Worm (Caenorhabditis elegans) whole organism, early embryonic: Measurements from ENCODE around the gene T13G4.7.

ENCODE experiments used
- B0310.2 ChIP-seq: sonication (generic microtip); optimal IDR thresholded peaks from 2 replicates; lab custom pipeline; 2016; ENCODE audit warnings: mild to moderate bottlenecking, missing genetic modification characterization, missing compliant biosample characterization
- F13C5.2 ChIP-seq: sonication (generic microtip); optimal IDR thresholded peaks from 2 replicates; lab custom pipeline; 2017; ENCODE audit warnings: mild to moderate bottlenecking, missing genetic modification characterization, inconsistent platforms, missing compliant biosample characterization
- aly-1 ChIP-seq: sonication (generic microtip); optimal IDR thresholded peaks from 2 replicates; lab custom pipeline; 2016; ENCODE audit warnings: missing genetic modification characterization, missing compliant biosample characterization
- ama-1 ChIP-seq: fragments of 150-350 bp; optimal IDR thresholded peaks from 2 replicates; lab custom pipeline; 2014
- ceh-13 ChIP-seq: fragments of 200-800 bp; sonication (Bioruptor generic); optimal IDR thresholded peaks from 2 replicates; lab custom pipeline; 2018; ENCODE audit warnings: mild to moderate bottlenecking, missing genetic modification characterization, missing compliant biosample characterization
- ets-7 ChIP-seq: sonication (generic microtip); optimal IDR thresholded peaks from 2 replicates; lab custom pipeline; 2016; ENCODE audit warnings: missing genotype, missing genetic modification characterization, missing compliant biosample characterization
- hmbx-1 ChIP-seq: sonication (generic microtip); optimal IDR thresholded peaks from 2 replicates; lab custom pipeline; 2016; ENCODE audit warnings: mild to moderate bottlenecking, missing genetic modification characterization, missing compliant biosample characterization
- hmg-4 ChIP-seq: fragments of 200-800 bp; sonication (Bioruptor generic); optimal IDR thresholded peaks from 2 replicates; lab custom pipeline; 2018; ENCODE audit warnings: mild to moderate bottlenecking, missing genetic modification characterization, missing compliant biosample characterization
- hnd-1 ChIP-seq: sonication (generic microtip); optimal IDR thresholded peaks from 2 replicates; lab custom pipeline; 2016; ENCODE audit warnings: missing genetic modification characterization, missing compliant biosample characterization
- pes-1 ChIP-seq: fragments of 200-800 bp; sonication (Bioruptor generic); IDR thresholded peaks from 2 replicates; pipeline ENCODE4 v1.3.6; 2022; ENCODE audit warnings: missing genetic modification reagents, missing genetic modification characterization, missing compliant biosample characterization
- scrt-1 ChIP-seq: fragments of 200-800 bp; sonication (Bioruptor generic); IDR thresholded peaks from 2 replicates; pipeline ENCODE4 v1.3.6; 2022; ENCODE audit warnings: missing genetic modification characterization, missing compliant biosample characterization
- sea-1 ChIP-seq: fragments of 200-800 bp; sonication (Bioruptor generic); conservative IDR thresholded peaks from 2 replicates; pipeline ENCODE4 v1.3.6; 2022; ENCODE audit warnings: missing genetic modification characterization, missing compliant biosample characterization
- tbx-11 ChIP-seq: fragments of 200-800 bp; sonication (Bioruptor generic); IDR thresholded peaks from 2 replicates; pipeline ENCODE4 v1.3.6; 2022; ENCODE audit warnings: missing genetic modification characterization, missing compliant biosample characterization

DNA sequence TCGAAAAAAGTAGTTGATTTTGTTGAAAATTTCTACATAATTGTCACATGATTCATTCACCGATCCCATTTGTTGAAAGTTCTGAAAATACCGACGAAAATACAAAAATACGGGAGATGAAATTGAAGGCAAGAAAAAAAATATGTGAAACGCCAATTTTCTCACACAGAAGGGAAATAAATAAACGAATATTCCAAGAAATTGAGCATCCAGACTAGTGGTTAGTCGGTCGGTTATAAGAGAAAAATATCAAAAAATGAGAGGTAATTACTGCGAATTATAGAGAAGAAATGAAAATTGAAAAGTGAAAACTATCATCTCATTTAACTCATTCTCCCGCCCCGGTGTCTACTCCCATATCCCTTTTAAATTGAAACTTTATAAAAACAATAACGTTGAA is 49.6 kb upstream of the T13G4.7 start, which contains the start of gene npr-11:
- TF ChIP-seq ets-7 (tag; lab: Kevin White, UChicago) = no peak
- no peak for TF ChIP-seq hmg-4
- no peak for TF ChIP-seq hmbx-1 (tag; lab: Kevin White, UChicago)
- TF ChIP-seq ama-1 = no peak
- no peak for TF ChIP-seq ceh-13
- no peak for TF ChIP-seq scrt-1 (GFP tag; lab: Robert Waterston, UW)
- no peak for TF ChIP-seq F13C5.2 (tag; lab: Kevin White, UChicago)
- no peak for TF ChIP-seq pes-1 (GFP tag; lab: Robert Waterston, UW)
- no peak for TF ChIP-seq sea-1 (GFP tag; lab: Robert Waterston, UW)
- no peak for TF ChIP-seq B0310.2
- no peak for TF ChIP-seq hnd-1 (tag; lab: Kevin White, UChicago)
- TF ChIP-seq aly-1 (tag; lab: Kevin White, UChicago) = no peak
- TF ChIP-seq tbx-11 (GFP tag; lab: Robert Waterston, UW) = no peak
